Worm (Caenorhabditis elegans) whole organism, young adult: ENCODE data around the gene ogdh-2.

Experiments
- B0261.1 ChIP-seq: sonication (generic microtip); optimal IDR thresholded peaks from 2 replicates; lab custom pipeline; 2016; ENCODE audit warnings: mild to moderate bottlenecking, missing genetic modification characterization, moderate library complexity, missing compliant biosample characterization
- F23B12.7 ChIP-seq: sonication (generic microtip); optimal IDR thresholded peaks from 2 replicates; lab custom pipeline; 2017; ENCODE audit warnings: missing genetic modification characterization, mild to moderate bottlenecking, missing compliant biosample characterization, antibody characterized with exemption, moderate library complexity; ENCODE audit not compliant: insufficient read depth
- F33H1.4 ChIP-seq: fragments of 200-800 bp; sonication (Bioruptor generic); IDR thresholded peaks from 2 replicates; pipeline ENCODE4 v1.3.6; 2022; ENCODE audit warnings: missing genetic modification reagents, missing genetic modification characterization, missing compliant biosample characterization
- F37B4.10 ChIP-seq: fragments of 200-800 bp; sonication (Bioruptor generic); IDR thresholded peaks from 2 replicates; pipeline ENCODE4 v1.3.6; 2022; ENCODE audit warnings: missing genetic modification characterization, missing compliant biosample characterization
- F49E8.2 ChIP-seq: sonication (generic microtip); optimal IDR thresholded peaks from 3 replicates; lab custom pipeline; 2017; ENCODE audit warnings: missing genetic modification characterization, mild to moderate bottlenecking, missing compliant biosample characterization, antibody characterized with exemption, moderate library complexity; ENCODE audit not compliant: insufficient read depth
- K11D2.4 ChIP-seq: fragments of 200-800 bp; sonication (Bioruptor generic); IDR thresholded peaks from 2 replicates; pipeline ENCODE4 v1.3.6; 2022; ENCODE audit warnings: missing genetic modification reagents, missing genetic modification characterization, missing compliant biosample characterization
- T07F8.4 ChIP-seq: sonication (generic microtip); optimal IDR thresholded peaks from 2 replicates; lab custom pipeline; 2016; ENCODE audit warnings: mild to moderate bottlenecking, missing genetic modification characterization, moderate library complexity, missing compliant biosample characterization
- Y53G8AR.9 ChIP-seq: fragments of 200-800 bp; sonication (Bioruptor generic); conservative IDR thresholded peaks from 2 replicates; pipeline ENCODE4 v1.3.6; 2022; ENCODE audit warnings: missing genetic modification reagents, missing genetic modification characterization, missing compliant biosample characterization
- ZK185.1 ChIP-seq: sonication (generic microtip); optimal IDR thresholded peaks from 2 replicates; lab custom pipeline; 2016; ENCODE audit warnings: mild to moderate bottlenecking, missing genetic modification characterization, missing compliant biosample characterization; ENCODE audit not compliant: poor library complexity, severe bottlenecking
- attf-5 ChIP-seq: fragments of 200-800 bp; sonication (Bioruptor generic); optimal IDR thresholded peaks from 2 replicates; lab custom pipeline; 2018; ENCODE audit warnings: mild to moderate bottlenecking, missing genetic modification characterization, missing compliant biosample characterization
- attf-6 ChIP-seq: fragments of 200-800 bp; sonication (Bioruptor generic); IDR thresholded peaks from 2 replicates; pipeline ENCODE4 v1.3.6; 2022; ENCODE audit warnings: missing genetic modification reagents, missing genetic modification characterization, missing compliant biosample characterization
- ccch-3 ChIP-seq: fragments of 200-800 bp; sonication (Bioruptor generic); optimal IDR thresholded peaks from 2 replicates; lab custom pipeline; 2018; ENCODE audit warnings: mild to moderate bottlenecking, missing genetic modification characterization, missing compliant biosample characterization
- cebp-2 ChIP-seq: fragments of 200-800 bp; sonication (Bioruptor generic); IDR thresholded peaks from 2 replicates; pipeline ENCODE4 v1.3.6; 2022; ENCODE audit warnings: missing genetic modification characterization, missing compliant biosample characterization
- ceh-100 ChIP-seq: fragments of 200-800 bp; sonication (Bioruptor generic); IDR thresholded peaks from 2 replicates; pipeline ENCODE4 v1.3.6; 2022; ENCODE audit warnings: missing genetic modification reagents, missing genetic modification characterization, missing compliant biosample characterization
- ceh-58 ChIP-seq: fragments of 200-800 bp; sonication (Bioruptor generic); IDR thresholded peaks from 2 replicates; pipeline ENCODE4 v1.3.6; 2022; ENCODE audit warnings: missing genetic modification characterization, missing compliant biosample characterization
- ceh-79 ChIP-seq: sonication (generic microtip); optimal IDR thresholded peaks from 2 replicates; lab custom pipeline; 2017; ENCODE audit warnings: mild to moderate bottlenecking, missing genetic modification characterization, missing compliant biosample characterization
- dox-1 ChIP-seq: fragments of 200-800 bp; sonication (Bioruptor generic); IDR thresholded peaks from 2 replicates; pipeline ENCODE4 v1.3.6; 2022; ENCODE audit warnings: missing genetic modification reagents, missing genetic modification characterization, missing compliant biosample characterization
- dpff-1 ChIP-seq: sonication (generic microtip); optimal IDR thresholded peaks from 2 replicates; lab custom pipeline; 2017; ENCODE audit warnings: mild to moderate bottlenecking, missing genetic modification characterization, missing compliant biosample characterization
- efl-1 ChIP-seq: fragments of 150-350 bp; optimal IDR thresholded peaks from 2 replicates; lab custom pipeline; 2014; ENCODE audit warnings: missing biosample characterization, missing genetic modification reagents, missing genetic modification characterization
- ets-4 ChIP-seq: fragments of 200-800 bp; sonication (Bioruptor generic); optimal IDR thresholded peaks from 2 replicates; lab custom pipeline; 2018; ENCODE audit warnings: mild to moderate bottlenecking, missing genetic modification characterization, missing compliant biosample characterization
- gei-17 ChIP-seq: fragments of 200-800 bp; sonication (Bioruptor generic); optimal IDR thresholded peaks from 2 replicates; lab custom pipeline; 2018; ENCODE audit warnings: mild to moderate bottlenecking, missing genetic modification characterization, missing compliant biosample characterization
- him-1 ChIP-seq: sonication (generic microtip); optimal IDR thresholded peaks from 2 replicates; lab custom pipeline; 2016; ENCODE audit warnings: missing genotype, missing genetic modification reagents, missing genetic modification characterization, missing compliant biosample characterization
- hmg-1.2 ChIP-seq: fragments of 200-800 bp; sonication (Bioruptor generic); IDR thresholded peaks from 2 replicates; pipeline ENCODE4 v1.3.6; 2022; ENCODE audit warnings: missing genetic modification reagents, missing genetic modification characterization, missing compliant biosample characterization
- hmg-20 ChIP-seq: fragments of 200-800 bp; sonication (Bioruptor generic); IDR thresholded peaks from 2 replicates; pipeline ENCODE4 v1.3.6; 2022; ENCODE audit warnings: missing genetic modification reagents, missing genetic modification characterization, missing compliant biosample characterization
- hrde-1 ChIP-seq: sonication (generic microtip); optimal IDR thresholded peaks from 2 replicates; lab custom pipeline; 2016; ENCODE audit warnings: missing genetic modification characterization, mild to moderate bottlenecking, missing compliant biosample characterization, moderate library complexity, missing genotype, missing genetic modification reagents, borderline replicate concordance
- hsf-1 ChIP-seq: fragments of 200-800 bp; sonication (Bioruptor generic); IDR thresholded peaks from 2 replicates; pipeline ENCODE4 v1.3.6; 2022; ENCODE audit warnings: missing genetic modification reagents, missing genetic modification characterization, missing compliant biosample characterization
- madf-3 ChIP-seq: fragments of 200-800 bp; sonication (Bioruptor generic); IDR thresholded peaks from 2 replicates; pipeline ENCODE4 v1.3.6; 2022; ENCODE audit warnings: missing genetic modification reagents, missing genetic modification characterization, missing compliant biosample characterization
- mxl-1 ChIP-seq: sonication (generic microtip); optimal IDR thresholded peaks from 2 replicates; lab custom pipeline; 2016; ENCODE audit warnings: missing genetic modification characterization, missing compliant biosample characterization
- nfya-1 ChIP-seq: sonication (generic microtip); optimal IDR thresholded peaks from 2 replicates; lab custom pipeline; 2017; ENCODE audit warnings: antibody characterized with exemption, missing compliant biosample characterization, missing genetic modification characterization, borderline replicate concordance; ENCODE audit not compliant: insufficient read depth
- nhr-80 ChIP-seq: sonication (generic microtip); optimal IDR thresholded peaks from 2 replicates; lab custom pipeline; 2016; ENCODE audit warnings: missing genetic modification characterization, missing compliant biosample characterization
- nhr-90 ChIP-seq: sonication (generic microtip); optimal IDR thresholded peaks from 2 replicates; lab custom pipeline; 2016; ENCODE audit warnings: missing genotype, mild to moderate bottlenecking, missing genetic modification characterization, missing compliant biosample characterization
- pha-4 ChIP-seq: fragments of 150-350 bp; sonication (generic microtip); optimal IDR thresholded peaks from 2 replicates; lab custom pipeline; 2014; ENCODE audit warnings: missing biosample characterization, missing genetic modification reagents, missing genetic modification characterization
- sdz-38 ChIP-seq: sonication (generic microtip); optimal IDR thresholded peaks from 2 replicates; lab custom pipeline; 2016; ENCODE audit warnings: missing genotype, missing genetic modification characterization, missing compliant biosample characterization
- snpc-1.1 ChIP-seq: sonication (generic microtip); optimal IDR thresholded peaks from 2 replicates; lab custom pipeline; 2017; ENCODE audit warnings: missing genetic modification characterization, mild to moderate bottlenecking, missing compliant biosample characterization, antibody characterized with exemption, moderate library complexity, missing genotype, missing genetic modification reagents; ENCODE audit not compliant: insufficient read depth
- snpc-4 ChIP-seq, 5 experiments: fragments of 150-350 bp in 1 of 5; sonication (generic microtip) in 4 of 5; optimal IDR thresholded peaks; 2 replicates each; lab custom pipeline; 2014 to 2018; ENCODE audit warnings: missing genetic modification characterization in 5 of 5, missing biosample characterization in 3 of 5, antibody characterized with exemption in 2 of 5, mild to moderate bottlenecking in 2 of 5, missing compliant biosample characterization in 2 of 5, missing genotype in 2 of 5, moderate library complexity in 2 of 5, missing genetic modification reagents in 1 of 5
- tlf-1 ChIP-seq: fragments of 200-800 bp; sonication (Bioruptor generic); optimal IDR thresholded peaks from 2 replicates; lab custom pipeline; 2018; ENCODE audit warnings: mild to moderate bottlenecking, missing genetic modification characterization, missing compliant biosample characterization
- ztf-28 ChIP-seq: fragments of 200-800 bp; sonication (Bioruptor generic); IDR thresholded peaks from 2 replicates; pipeline ENCODE4 v1.3.6; 2022; ENCODE audit warnings: missing genetic modification reagents, missing genetic modification characterization, missing compliant biosample characterization

The ogdh-2 gene

DNA sequence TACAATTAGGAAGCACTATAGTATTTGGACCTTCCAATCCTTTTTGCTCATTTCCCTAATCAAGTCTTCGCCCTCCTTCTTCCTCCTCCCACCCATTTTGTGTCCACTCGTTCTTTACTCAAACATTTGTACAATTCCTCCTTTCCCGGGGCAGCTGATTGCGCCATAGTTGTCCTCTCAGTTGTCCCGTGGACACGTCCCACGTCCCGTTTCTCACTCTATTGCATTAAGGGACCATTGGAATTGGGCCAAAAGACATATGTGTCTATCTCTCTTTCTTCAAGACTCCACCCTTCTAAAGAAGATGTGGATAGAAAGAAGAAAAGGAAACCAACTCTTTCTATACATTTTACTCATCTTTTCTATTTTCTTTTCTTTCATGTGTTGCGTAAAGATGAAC is 16.8 kb downstream of the ogdh-2 start:
- TF ChIP-seq ets-4 (no peak), mxl-1 (no peak), F37B4.10 (no peak), F33H1.4 (no peak), ZK185.1 (tag; lab: Kevin White, UChicago) (no peak), T07F8.4 (no peak), dox-1 (GFP tag; lab: Robert Waterston, UW) (no peak), ceh-79 (tag; lab: Kevin White, UChicago) (no peak), cebp-2 (no peak), ceh-100 (GFP tag; lab: Robert Waterston, UW) (no peak), pha-4 (tag; lab: Kevin White, UChicago) (no peak)

DNA sequence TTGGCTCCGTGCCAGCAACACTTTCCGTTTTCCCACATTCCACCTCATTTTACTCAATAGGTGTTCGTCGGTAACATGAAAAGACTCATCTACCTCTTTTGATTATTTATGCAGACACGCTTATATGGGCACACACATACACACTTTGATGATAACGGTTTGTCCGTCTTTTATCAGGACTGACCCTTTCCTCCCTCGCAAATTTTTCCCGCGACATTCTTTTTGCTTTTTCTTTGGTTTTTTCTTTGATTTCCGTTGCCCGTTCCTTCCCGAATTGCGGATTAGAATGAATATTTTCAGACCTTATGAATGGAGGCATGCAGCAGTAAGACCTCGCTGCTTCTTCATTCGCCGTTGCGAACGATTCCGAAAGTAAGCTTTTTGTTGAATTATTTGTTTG is 18.7 kb downstream of the ogdh-2 start, which contains the start of gene vab-8:
TSS of gene vab-8 (plus strand) at position 301 of the 400 bp plus-strand sequence.
- TF ChIP-seq nhr-80: peak; percentile 57
- TF ChIP-seq ccch-3 (GFP tag; lab: Kevin White, UChicago): no peak
- no peak for TF ChIP-seq attf-6 (GFP tag; lab: Robert Waterston, UW)

DNA sequence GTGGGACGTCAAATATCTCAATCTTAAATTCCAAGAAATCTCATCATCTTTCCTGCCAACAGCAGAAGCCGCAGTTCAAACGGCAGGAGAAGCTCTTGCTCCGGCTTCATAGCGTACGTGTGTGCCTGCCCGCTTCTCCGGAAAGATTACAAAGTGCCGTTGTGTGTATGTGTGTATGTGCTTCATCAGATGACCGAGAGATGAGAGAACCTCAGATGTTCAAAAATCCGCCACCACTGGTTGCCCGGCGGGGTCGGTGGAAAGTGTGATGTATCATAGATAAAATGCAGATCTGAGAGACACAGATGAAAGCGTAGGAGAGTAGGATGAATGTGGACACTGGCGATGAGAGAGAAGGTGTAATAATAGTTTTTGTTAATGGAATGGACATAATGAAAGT is 39.1 kb downstream of the ogdh-2 start:
- TF ChIP-seq Y53G8AR.9 (GFP tag; lab: Robert Waterston, UW) (no peak), dpff-1 (tag; lab: Kevin White, UChicago) (no peak), nfya-1 (tag; lab: Kevin White, UChicago) (no peak), hsf-1 (GFP tag; lab: Robert Waterston, UW) (no peak), snpc-1.1 (no peak), sdz-38 (no peak), madf-3 (GFP tag; lab: Robert Waterston, UW) (no peak)
- TF ChIP-seq, all 124 proteins: peak for 0

DNA sequence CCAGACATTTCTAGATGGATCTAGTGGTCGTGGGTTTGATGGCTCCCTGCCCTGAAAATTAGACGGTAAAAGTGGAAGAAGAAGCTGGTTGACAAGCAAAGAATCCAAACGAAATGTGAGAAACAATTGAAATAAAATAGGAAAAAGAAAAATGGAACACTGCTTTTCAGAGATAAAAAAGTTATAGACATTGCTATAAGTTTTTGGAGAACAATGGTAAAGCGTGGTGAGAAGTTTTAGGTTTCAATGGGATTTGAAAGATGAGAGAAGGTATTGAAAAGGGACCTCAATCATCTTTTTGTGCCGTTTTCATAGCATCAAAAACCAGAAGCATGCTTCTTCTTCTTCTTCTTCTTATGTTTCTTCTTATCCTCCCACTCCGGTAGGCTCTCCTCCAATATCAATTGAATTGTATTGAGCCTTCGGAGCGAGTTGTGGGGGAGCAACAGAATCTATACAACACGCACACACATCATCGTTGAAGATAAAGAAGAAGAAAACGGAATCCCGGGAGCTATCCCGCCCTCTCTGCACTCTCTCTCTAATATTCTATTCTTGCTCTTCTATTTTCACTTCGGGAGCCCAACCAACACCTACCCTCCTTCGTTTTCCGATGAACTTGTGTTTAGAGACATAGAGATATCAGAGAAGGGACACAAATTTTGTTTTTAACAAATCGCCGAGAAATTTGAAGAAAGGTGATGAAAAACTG is 40.1 kb downstream of the ogdh-2 start, which contains the start of gene myo-3:
TSS of gene myo-3 (minus strand) at position 51 of the 712 bp plus-strand sequence.
- TF ChIP-seq hmg-20 (GFP tag; lab: Robert Waterston, UW) (no peak), ceh-100 (GFP tag; lab: Robert Waterston, UW) (no peak)

DNA sequence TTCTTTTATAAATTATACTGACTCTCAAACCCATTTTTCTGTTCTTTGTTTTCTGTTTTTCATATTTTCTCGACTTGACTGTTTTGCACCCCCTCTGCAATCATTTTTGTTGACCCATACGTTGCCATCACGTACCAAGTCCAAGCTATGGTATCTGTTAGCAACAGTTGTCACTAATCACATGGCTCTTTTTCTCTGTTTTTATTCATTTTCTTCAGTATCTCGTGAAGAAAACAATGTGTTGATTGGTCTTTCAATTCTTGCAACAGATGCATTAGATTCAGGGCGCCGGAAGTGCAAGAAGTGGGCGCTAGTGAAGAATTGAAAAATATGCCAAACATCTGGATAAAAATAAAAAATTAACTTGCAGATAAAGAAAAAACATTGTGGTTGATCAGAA is 41.2 kb downstream of the ogdh-2 start:
- no peak for TF ChIP-seq hrde-1 (tag; lab: Kevin White, UChicago)
- no peak for TF ChIP-seq attf-5 (GFP tag; lab: Kevin White, UChicago)
- TF ChIP-seq tlf-1 (GFP tag; lab: Kevin White, UChicago): no peak
- TF ChIP-seq ztf-28 (GFP tag; lab: Robert Waterston, UW): no peak
- no peak for TF ChIP-seq him-1
- no peak for TF ChIP-seq ZK185.1 (tag; lab: Kevin White, UChicago)
- TF ChIP-seq hmg-1.2: no peak
- no peak for TF ChIP-seq B0261.1 (tag; lab: Kevin White, UChicago)
- no peak for TF ChIP-seq efl-1 (GFP tag; lab: Kevin White, UChicago)
- no peak for TF ChIP-seq ceh-58 (GFP tag; lab: Robert Waterston, UW)
- TF ChIP-seq F23B12.7 (tag; lab: Kevin White, UChicago): no peak
- no peak for TF ChIP-seq F49E8.2 (tag; lab: Kevin White, UChicago)
- TF ChIP-seq pha-4 (tag; lab: Kevin White, UChicago): no peak
- no peak for TF ChIP-seq gei-17 (GFP tag; lab: Kevin White, UChicago)
- no peak for TF ChIP-seq snpc-4 (GFP tag; optimal IDR thresholded peaks at IDR 0.05; lab: Kevin White, UChicago)
- TF ChIP-seq snpc-4 (tag; optimal IDR thresholded peaks at IDR 0.05; lab: Kevin White, UChicago): no peak
- TF ChIP-seq nhr-80: no peak
- no peak for TF ChIP-seq nhr-90 (tag; lab: Kevin White, UChicago)
- no peak for TF ChIP-seq K11D2.4 (GFP tag; lab: Robert Waterston, UW)
- no peak for TF ChIP-seq madf-3 (GFP tag; lab: Robert Waterston, UW)
